Fruit fly (Drosophila melanogaster) whole organism, embryonic: ENCODE results near the gene Tnpo-SR.

Experiments
- ATbp ChIP-seq: fragments of 200-800 bp; sonication (Bioruptor generic); optimal IDR thresholded peaks from 2 replicates; lab custom pipeline; 2017; ENCODE audit warnings: missing biosample characterization, mild to moderate bottlenecking, missing genetic modification characterization, missing genetic modification reagents
- Aef1 ChIP-seq: fragments of 200-800 bp; sonication (Bioruptor generic); IDR thresholded peaks from 3 replicates; pipeline ENCODE4 v1.3.6; 2022; ENCODE audit warnings: missing biosample characterization, missing genetic modification characterization
- Antp ChIP-seq: fragments of 200-800 bp; sonication (Bioruptor generic); optimal IDR thresholded peaks from 3 replicates; lab custom pipeline; 2016; ENCODE audit warnings: missing biosample characterization, missing genetic modification characterization
- C15 ChIP-seq: fragments of 200-800 bp; sonication (Bioruptor generic); IDR thresholded peaks from 3 replicates; pipeline ENCODE4 v1.3.6; 2022; ENCODE audit warnings: missing biosample characterization, missing genetic modification characterization
- CG10147 ChIP-seq: fragments of 200-800 bp; sonication (Bioruptor generic); optimal IDR thresholded peaks from 2 replicates; lab custom pipeline; 2019; ENCODE audit warnings: missing biosample characterization, mild to moderate bottlenecking, missing genetic modification characterization, moderate library complexity
- CG10267 ChIP-seq: fragments of 200-800 bp; sonication (Bioruptor generic); optimal IDR thresholded peaks from 2 replicates; lab custom pipeline; 2018; ENCODE audit warnings: missing biosample characterization, mild to moderate bottlenecking, missing genetic modification characterization, moderate library complexity
- CG11695 ChIP-seq: fragments of 200-800 bp; sonication (Bioruptor generic); IDR thresholded peaks from 3 replicates; pipeline ENCODE4 v1.3.6; 2022; ENCODE audit warnings: missing biosample characterization, missing genetic modification characterization
- CG12391 ChIP-seq: fragments of 200-800 bp; sonication (Bioruptor generic); optimal IDR thresholded peaks from 3 replicates; lab custom pipeline; 2018; ENCODE audit warnings: missing biosample characterization, mild to moderate bottlenecking, missing genetic modification characterization, moderate library complexity
- CG12744 ChIP-seq: fragments of 200-800 bp; sonication (Bioruptor generic); optimal IDR thresholded peaks from 2 replicates; lab custom pipeline; 2016; ENCODE audit warnings: missing biosample characterization, missing genetic modification characterization
- CG13424 ChIP-seq: fragments of 200-800 bp; sonication (Bioruptor generic); optimal IDR thresholded peaks from 2 replicates; lab custom pipeline; 2019; ENCODE audit warnings: missing biosample characterization, mild to moderate bottlenecking, missing genetic modification characterization, moderate library complexity
- CG14014 ChIP-seq: fragments of 200-800 bp; sonication (Bioruptor generic); IDR thresholded peaks from 2 replicates; pipeline ENCODE4 v1.3.6; 2022; ENCODE audit warnings: missing biosample characterization, missing genetic modification characterization
- CG18011 ChIP-seq: fragments of 200-800 bp; sonication (Bioruptor generic); optimal IDR thresholded peaks from 2 replicates; lab custom pipeline; 2017; ENCODE audit warnings: missing biosample characterization, missing genetic modification characterization, mild to moderate bottlenecking, moderate library complexity, missing genotype
- CG18599 ChIP-seq: fragments of 200-800 bp; sonication (Bioruptor generic); optimal IDR thresholded peaks from 3 replicates; lab custom pipeline; 2017; ENCODE audit warnings: missing biosample characterization, missing genetic modification characterization, mild to moderate bottlenecking, moderate library complexity, missing genetic modification reagents
- CG30403 ChIP-seq: fragments of 200-800 bp; sonication (Bioruptor generic); optimal IDR thresholded peaks from 3 replicates; lab custom pipeline; 2016; ENCODE audit warnings: missing biosample characterization, missing genetic modification characterization
- CG3065 ChIP-seq: fragments of 200-800 bp; sonication (Bioruptor generic); optimal IDR thresholded peaks from 2 replicates; lab custom pipeline; 2016; ENCODE audit warnings: missing biosample characterization, missing genetic modification characterization
- CG34376 ChIP-seq: fragments of 200-800 bp; sonication (Bioruptor generic); optimal IDR thresholded peaks from 2 replicates; lab custom pipeline; 2018; ENCODE audit warnings: missing biosample characterization, mild to moderate bottlenecking, missing genetic modification characterization
- CG3726 ChIP-seq: fragments of 200-800 bp; sonication (Bioruptor generic); IDR thresholded peaks from 3 replicates; pipeline ENCODE4, ENCODE4 v1.3.6; 2022; ENCODE audit warnings: missing biosample characterization, missing genetic modification characterization
- CG3838 ChIP-seq: fragments of 200-800 bp; sonication (Bioruptor generic); optimal IDR thresholded peaks from 3 replicates; lab custom pipeline; 2016; ENCODE audit warnings: missing biosample characterization, missing genetic modification characterization
- CG6272 ChIP-seq: fragments of 200-800 bp; sonication (Bioruptor generic); IDR thresholded peaks from 2 replicates; pipeline ENCODE4 v1.3.6; 2022; ENCODE audit warnings: missing biosample characterization, missing genetic modification characterization
- CG6854 ChIP-seq: fragments of 200-800 bp; sonication (Bioruptor generic); optimal IDR thresholded peaks from 3 replicates; lab custom pipeline; 2017; ENCODE audit warnings: missing biosample characterization, mild to moderate bottlenecking, missing genetic modification characterization
- CG7372 ChIP-seq: fragments of 200-800 bp; sonication (Bioruptor generic); IDR thresholded peaks from 2 replicates; pipeline ENCODE4 v1.3.6; 2022; ENCODE audit warnings: missing biosample characterization, missing genetic modification characterization
- CG8388 ChIP-seq: fragments of 200-800 bp; sonication (Bioruptor generic); optimal IDR thresholded peaks from 2 replicates; lab custom pipeline; 2019; ENCODE audit warnings: missing biosample characterization, mild to moderate bottlenecking, missing genetic modification characterization, moderate library complexity
- CG8765 ChIP-seq: fragments of 200-800 bp; sonication (Bioruptor generic); IDR thresholded peaks from 2 replicates; pipeline ENCODE4 v1.3.6; 2022; ENCODE audit warnings: missing biosample characterization, missing genetic modification characterization
- CG8924 ChIP-seq: fragments of 200-800 bp; optimal IDR thresholded peaks from 3 replicates; lab custom pipeline; 2019; ENCODE audit warnings: missing biosample characterization, mild to moderate bottlenecking, missing genetic modification characterization, moderate library complexity
- Dip3 ChIP-seq: fragments of 200-800 bp; sonication (Bioruptor generic); optimal IDR thresholded peaks from 3 replicates; lab custom pipeline; 2016; ENCODE audit warnings: missing biosample characterization, missing genetic modification characterization
- Ets65A ChIP-seq: fragments of 200-800 bp; sonication (Bioruptor generic); peaks from one replicate; lab custom pipeline; 2016; ENCODE audit warnings: missing biosample characterization, missing genetic modification characterization
- H15 ChIP-seq: fragments of 200-800 bp; sonication (Bioruptor generic); IDR thresholded peaks from 3 replicates; pipeline ENCODE4 v1.3.6; 2022; ENCODE audit warnings: missing biosample characterization, missing genetic modification characterization
- Lim3 ChIP-seq: fragments of 200-800 bp; sonication (Bioruptor generic); IDR thresholded peaks from 2 replicates; pipeline ENCODE4 v1.3.6; 2022; ENCODE audit warnings: missing biosample characterization, missing genetic modification characterization
- Scr ChIP-seq: fragments of 200-800 bp; sonication (Bioruptor generic); IDR thresholded peaks from 2 replicates; pipeline ENCODE4 v1.3.6; 2022; ENCODE audit warnings: missing biosample characterization, missing genetic modification characterization; ENCODE audit not compliant: partially characterized antibody
- Sox100B ChIP-seq: fragments of 200-800 bp; sonication (Bioruptor generic); optimal IDR thresholded peaks from 3 replicates; lab custom pipeline; 2018; ENCODE audit warnings: missing biosample characterization, mild to moderate bottlenecking, missing genetic modification characterization
- Sry-β ChIP-seq: fragments of 200-800 bp; sonication (Bioruptor generic); optimal IDR thresholded peaks from 2 replicates; lab custom pipeline; 2018; ENCODE audit warnings: missing biosample characterization, mild to moderate bottlenecking, missing genetic modification characterization, moderate library complexity
- Tbp ChIP-seq: fragments of >200 bp; optimal IDR thresholded peaks from 2 replicates; lab custom pipeline; 2018; ENCODE audit warnings: missing biosample characterization, missing genetic modification characterization
- Usf ChIP-seq: fragments of 200-800 bp; sonication (Bioruptor generic); optimal IDR thresholded peaks from 2 replicates; lab custom pipeline; 2017; ENCODE audit warnings: missing genotype, missing biosample characterization, missing genetic modification characterization
- amos ChIP-seq: fragments of 200-800 bp; sonication (Bioruptor generic); IDR thresholded peaks from 2 replicates; pipeline ENCODE4 v1.3.6; 2022; ENCODE audit warnings: missing biosample characterization, missing genetic modification characterization; ENCODE audit not compliant: partially characterized antibody
- az2 ChIP-seq: fragments of 200-800 bp; sonication (Bioruptor generic); optimal IDR thresholded peaks from 3 replicates; lab custom pipeline; 2016; ENCODE audit warnings: missing biosample characterization, missing genetic modification characterization
- bab2 ChIP-seq: fragments of 200-800 bp; sonication (Bioruptor generic); optimal IDR thresholded peaks from 2 replicates; lab custom pipeline; 2016; ENCODE audit warnings: missing biosample characterization, missing genetic modification characterization
- caup ChIP-seq: fragments of 200-800 bp; sonication (Bioruptor generic); optimal IDR thresholded peaks from 3 replicates; lab custom pipeline; 2017; ENCODE audit warnings: missing biosample characterization, mild to moderate bottlenecking, missing genetic modification characterization, moderate library complexity; ENCODE audit not compliant: severe bottlenecking
- dmrt11E ChIP-seq: fragments of 200-800 bp; sonication (Bioruptor generic); optimal IDR thresholded peaks from 3 replicates; lab custom pipeline; 2018; ENCODE audit warnings: missing biosample characterization, mild to moderate bottlenecking, missing genetic modification characterization, moderate library complexity
- en ChIP-seq: fragments of 200-800 bp; sonication (Bioruptor generic); optimal IDR thresholded peaks from 2 replicates; lab custom pipeline; 2016; ENCODE audit warnings: missing biosample characterization, missing genetic modification characterization
- eyg ChIP-seq: fragments of 200-800 bp; sonication (Bioruptor generic); optimal IDR thresholded peaks from 3 replicates; lab custom pipeline; 2016; ENCODE audit warnings: missing biosample characterization, missing genetic modification characterization
- hb ChIP-seq: fragments of 200-800 bp; sonication (Bioruptor generic); IDR thresholded peaks from 3 replicates; pipeline ENCODE4 v1.3.6; 2022; ENCODE audit warnings: missing biosample characterization, missing genetic modification characterization; ENCODE audit not compliant: partially characterized antibody
- insv ChIP-seq, 2 experiments: fragments of 200-800 bp; sonication (Bioruptor generic); optimal IDR thresholded peaks; 3 replicates each; lab custom pipeline; 2016 to 2018; ENCODE audit warnings: missing biosample characterization in 2 of 2, missing genetic modification characterization in 2 of 2
- mam ChIP-seq: fragments of 200-800 bp; sonication (Bioruptor generic); optimal IDR thresholded peaks from 3 replicates; lab custom pipeline; 2016; ENCODE audit warnings: missing biosample characterization, missing genetic modification characterization
- mirr ChIP-seq: fragments of 200-800 bp; sonication (Bioruptor generic); optimal IDR thresholded peaks from 3 replicates; lab custom pipeline; 2018; ENCODE audit warnings: missing biosample characterization, mild to moderate bottlenecking, missing genetic modification characterization
- nom ChIP-seq: fragments of 200-800 bp; sonication (Bioruptor generic); optimal IDR thresholded peaks from 2 replicates; lab custom pipeline; 2017; ENCODE audit warnings: missing biosample characterization, missing genetic modification characterization, mild to moderate bottlenecking, moderate library complexity, missing genetic modification reagents
- pho ChIP-seq: fragments of 200-800 bp; sonication (Bioruptor generic); optimal IDR thresholded peaks from 2 replicates; lab custom pipeline; 2016; ENCODE audit warnings: missing biosample characterization, missing genetic modification characterization
- ranshi ChIP-seq: fragments of 200-800 bp; sonication (Bioruptor generic); IDR thresholded peaks from 2 replicates; pipeline ENCODE4 v1.3.6; 2022; ENCODE audit warnings: missing biosample characterization, missing genetic modification characterization
- sqz ChIP-seq: fragments of 200-800 bp; sonication (Bioruptor generic); optimal IDR thresholded peaks from 3 replicates; lab custom pipeline; 2018; ENCODE audit warnings: missing biosample characterization, mild to moderate bottlenecking, missing genetic modification characterization
- tap ChIP-seq: fragments of 200-800 bp; optimal IDR thresholded peaks from 3 replicates; lab custom pipeline; 2019; ENCODE audit warnings: missing biosample characterization, mild to moderate bottlenecking, missing genetic modification characterization, moderate library complexity
- trem ChIP-seq: fragments of 200-800 bp; optimal IDR thresholded peaks from 3 replicates; lab custom pipeline; 2019; ENCODE audit warnings: missing biosample characterization, mild to moderate bottlenecking, missing genetic modification characterization, moderate library complexity

Tnpo-SR gene

DNA sequence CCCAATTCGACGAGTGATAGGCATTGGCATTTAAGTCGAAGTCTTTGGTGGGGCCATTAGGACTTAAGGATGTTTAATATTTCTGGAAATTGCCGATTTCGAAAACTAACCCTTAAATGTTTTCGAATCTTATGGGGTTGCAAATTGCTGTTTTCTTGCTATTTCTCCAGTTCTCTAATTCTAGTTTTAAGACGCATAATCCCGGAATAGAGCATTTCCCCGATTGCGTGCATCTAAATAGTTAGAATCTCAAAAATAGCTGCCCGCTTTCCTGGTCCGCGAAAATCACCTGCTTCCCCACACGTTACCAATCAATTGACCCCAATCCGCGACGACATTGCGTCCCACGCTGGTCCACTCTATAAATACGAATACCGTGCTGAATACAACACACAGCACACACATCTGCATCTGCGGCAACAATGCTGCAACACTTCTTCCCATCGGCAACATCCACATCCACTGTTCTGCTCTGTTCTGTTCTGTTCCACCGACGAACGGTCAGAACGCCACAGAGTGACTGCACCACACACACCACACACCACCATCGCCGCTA, 7.7 kb upstream of the Tnpo-SR start, which contains the start of gene Bacc (continued):
- TF ChIP-seq nom (GFP tag; lab: Kevin White, UChicago) (peak; percentile 96), hb (no peak), pho (peak; percentile 88), en (GFP tag; lab: Kevin White, UChicago) (peak; percentile 82), Sry-β (GFP tag; lab: Kevin White, UChicago) (no peak), Sox100B (GFP tag; lab: Kevin White, UChicago) (peak; percentile 92), CG12391 (tag; lab: Kevin White, UChicago) (peak; percentile 83), CG12744 (GFP tag; lab: Kevin White, UChicago) (peak; percentile 65), Tbp (GFP tag; lab: Kevin White, UChicago) (no peak), caup (GFP tag; lab: Kevin White, UChicago) (peak; percentile 87), tap (tag; lab: Kevin White, UChicago) (peak; percentile 74), CG6854 (GFP tag; lab: Kevin White, UChicago) (peak; percentile 85), CG3065 (GFP tag; lab: Kevin White, UChicago) (no peak), ranshi (GFP tag; lab: Robert Waterston, UW) (no peak), CG3726 (GFP tag; lab: Robert Waterston, UW) (no peak), Dip3 (GFP tag; lab: Kevin White, UChicago) (peak; percentile 87), CG8924 (tag; lab: Kevin White, UChicago) (peak; percentile 82), mirr (GFP tag; lab: Kevin White, UChicago) (peak; percentile 52), bab2 (GFP tag; lab: Kevin White, UChicago) (peak; percentile 80), CG8388 (GFP tag; lab: Kevin White, UChicago) (peak; percentile 77), CG18011 (peak; percentile 80), CG30403 (GFP tag; lab: Kevin White, UChicago) (peak; percentile 93), C15 (no peak), Aef1 (GFP tag; lab: Robert Waterston, UW) (no peak), ATbp (GFP tag; lab: Kevin White, UChicago) (peak; percentile 83), amos (GFP tag; lab: Robert Waterston, UW) (no peak), trem (tag; lab: Kevin White, UChicago) (peak; percentile 16), eyg (GFP tag; lab: Kevin White, UChicago) (peak; percentile 82), Usf (GFP tag; lab: Kevin White, UChicago) (peak; percentile 90), CG13424 (tag; lab: Kevin White, UChicago) (peak; percentile 90), CG18599 (GFP tag; lab: Kevin White, UChicago) (peak; percentile 95), dmrt11E (peak; percentile 64), CG10267 (peak; percentile 63), Antp (peak; percentile 86), mam (GFP tag; lab: Kevin White, UChicago) (peak; percentile 87), az2 (peak; percentile 84), CG34376 (GFP tag; lab: Kevin White, UChicago) (peak; percentile 20), CG3838 (peak; percentile 64), H15 (GFP tag; lab: Robert Waterston, UW) (no peak), Lim3 (GFP tag; lab: Robert Waterston, UW) (no peak), CG8765 (GFP tag; lab: Robert Waterston, UW) (no peak), Scr (GFP tag; lab: Robert Waterston, UW) (no peak), CG6272 (peak; percentile 50), insv (GFP tag; optimal IDR thresholded peaks at IDR 0.05; lab: Kevin White, UChicago) (peak in 1 of 2 experiments; percentile 7), CG14014 (no peak), CG11695 (GFP tag; lab: Robert Waterston, UW) (no peak), CG10147 (GFP tag; lab: Kevin White, UChicago) (peak; percentile 95), Ets65A (GFP tag; lab: Kevin White, UChicago) (peak; percentile 96), sqz (GFP tag; lab: Kevin White, UChicago) (peak; percentile 81), CG7372 (no peak)
